Worm (Caenorhabditis elegans) whole organism, L3 larva: ENCODE data around the gene vps-41.

ENCODE experiments used
- aly-2 ChIP-seq: fragments of 150-350 bp; optimal IDR thresholded peaks from 2 replicates; lab custom pipeline; 2014; ENCODE audit warnings: missing biosample characterization, missing genetic modification characterization
- ama-1 ChIP-seq: fragments of 150-350 bp; optimal IDR thresholded peaks from 2 replicates; lab custom pipeline; 2018
- daf-12 ChIP-seq: fragments of 150-350 bp; optimal IDR thresholded peaks from 2 replicates; lab custom pipeline; 2014; ENCODE audit warnings: missing biosample characterization, missing genetic modification reagents, missing genetic modification characterization
- egl-5 ChIP-seq: fragments of 150-350 bp; optimal IDR thresholded peaks from 2 replicates; lab custom pipeline; 2017; ENCODE audit warnings: missing biosample characterization, missing genetic modification reagents, missing genetic modification characterization, inconsistent platforms
- elt-1 ChIP-seq: fragments of 150-350 bp; optimal IDR thresholded peaks from 2 replicates; lab custom pipeline; 2014; ENCODE audit warnings: missing biosample characterization, missing genetic modification characterization
- fkh-10 ChIP-seq: sonication (generic microtip); optimal IDR thresholded peaks from 2 replicates; lab custom pipeline; 2017; ENCODE audit warnings: missing biosample characterization, missing genetic modification reagents, missing genetic modification characterization
- jun-1 ChIP-seq: fragments of 150-350 bp; optimal IDR thresholded peaks from 2 replicates; lab custom pipeline; 2014; ENCODE audit warnings: missing biosample characterization, missing genetic modification reagents, missing genetic modification characterization
- lin-39 ChIP-seq: fragments of 150-350 bp; optimal IDR thresholded peaks from 2 replicates; lab custom pipeline; 2018; ENCODE audit warnings: missing biosample characterization, missing genetic modification reagents, missing genetic modification characterization
- mdl-1 ChIP-seq: fragments of 150-350 bp; optimal IDR thresholded peaks from 2 replicates; lab custom pipeline; 2014; ENCODE audit warnings: missing biosample characterization, missing genetic modification characterization
- mml-1 ChIP-seq: fragments of 150-350 bp; sonication (generic microtip); optimal IDR thresholded peaks from 3 replicates; lab custom pipeline; 2014; ENCODE audit warnings: missing biosample characterization, missing genetic modification characterization
- nhr-76 ChIP-seq: fragments of 150-350 bp; sonication (generic microtip); optimal IDR thresholded peaks from 5 replicates; lab custom pipeline; 2014; ENCODE audit warnings: missing biosample characterization, missing genetic modification characterization
- skn-1 ChIP-seq: fragments of 150-350 bp; optimal IDR thresholded peaks from 2 replicates; lab custom pipeline; 2014; ENCODE audit warnings: missing biosample characterization, missing genetic modification characterization
- unc-62 ChIP-seq: fragments of 150-350 bp; sonication (generic microtip); optimal IDR thresholded peaks from 4 replicates; lab custom pipeline; 2014; ENCODE audit warnings: missing biosample characterization, missing genetic modification reagents, missing genetic modification characterization
- ztf-11 ChIP-seq: fragments of 150-350 bp; optimal IDR thresholded peaks from 2 replicates; lab custom pipeline; 2014; ENCODE audit warnings: missing biosample characterization, missing genetic modification characterization

DNA sequence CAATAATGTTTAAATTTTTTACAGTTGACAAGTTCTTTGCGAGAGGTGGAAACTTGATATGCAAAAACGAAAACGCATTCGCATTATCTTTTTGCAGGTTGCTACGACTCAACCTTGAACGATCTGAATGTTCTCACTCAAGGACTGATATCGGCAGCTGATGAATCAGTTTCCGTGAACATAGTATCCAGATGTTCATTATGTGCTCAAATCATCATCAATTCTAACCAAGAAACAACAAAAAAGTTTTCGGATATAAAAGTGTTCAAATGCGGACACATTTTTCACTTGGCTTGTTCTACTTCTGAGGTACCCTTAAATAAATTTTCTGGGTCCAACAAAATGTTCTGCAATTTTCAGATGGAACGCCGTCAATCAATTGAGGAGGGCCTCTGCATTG, 5.5 kb downstream of the vps-41 start:
- no peak for TF ChIP-seq ztf-11 (tag; lab: Kevin White, UChicago)
- TF ChIP-seq jun-1 (tag; lab: Kevin White, UChicago) = no peak
- TF ChIP-seq elt-1 (tag; lab: Kevin White, UChicago) = no peak
- TF ChIP-seq daf-12 (tag; lab: Kevin White, UChicago) = no peak
- no peak for TF ChIP-seq unc-62 (GFP tag; lab: Kevin White, UChicago)
- no peak for TF ChIP-seq mdl-1 (tag; lab: Kevin White, UChicago)
- no peak for TF ChIP-seq aly-2 (tag; lab: Kevin White, UChicago)
- no peak for TF ChIP-seq ama-1
- no peak for TF ChIP-seq skn-1
- TF ChIP-seq fkh-10 (GFP tag; lab: Kevin White, UChicago) = no peak
- TF ChIP-seq egl-5 (tag; lab: Kevin White, UChicago) = no peak
- no peak for TF ChIP-seq mml-1
- no peak for TF ChIP-seq lin-39 (tag; lab: Kevin White, UChicago)
- TF ChIP-seq nhr-76 (tag; lab: Kevin White, UChicago) = no peak
